Worm (Caenorhabditis elegans): ENCODE results near the gene srh-167.
A peak's percentile ranks its signal among the peaks of the same experiment; 100 is the strongest.
"Not testable (repeated sequence)": the region's sequence is repeated elsewhere in the genome, so short reads cannot be mapped to it uniquely, and the experiment has no call there.

ce11 chrV:16341497-16342257 lies 8.2 kb downstream of the srh-167 start:
- not testable (repeated sequence) for TF ChIP-seq ceh-40 (GFP tag; IDR thresholded peaks at IDR 0.05); dpl-1 (GFP tag; optimal IDR thresholded peaks at IDR 0.05); nfya-1 (tag; optimal IDR thresholded peaks at IDR 0.05; ENCODE audit: borderline replicate concordance, insufficient read depth); hrde-1 (tag; optimal IDR thresholded peaks at IDR 0.05; ENCODE audit: borderline replicate concordance)
- peak; percentile 36; the same call in 1 of the 2 replicates for TF ChIP-seq lin-26 (GFP tag; IDR thresholded peaks at IDR 0.05)

All from whole organism, young adult.